Worm (Caenorhabditis elegans) whole organism, L4 larva: ENCODE data around the gene lin-15A.

Experiments
- Y48G9A.11 ChIP-seq: fragments of 200-800 bp; sonication (Bioruptor generic); IDR thresholded peaks from 2 replicates; pipeline ENCODE4 v1.3.6; 2022; ENCODE audit warnings: missing genetic modification reagents, missing genetic modification characterization, missing compliant biosample characterization
- ZK546.5 ChIP-seq, 2 experiments: sonication (generic microtip); optimal IDR thresholded peaks; 2 replicates each; lab custom pipeline; 2017; ENCODE audit warnings: missing biosample characterization in 2 of 2, missing genetic modification characterization in 2 of 2
- aha-1 ChIP-seq: fragments of 150-350 bp; peaks from one replicate; lab custom pipeline; 2014; ENCODE audit warnings: missing biosample characterization, missing genetic modification characterization
- ama-1 ChIP-seq: fragments of 150-350 bp; optimal IDR thresholded peaks from 2 replicates; lab custom pipeline; 2014; ENCODE audit warnings: inconsistent platforms, mixed read lengths
- arid-1 ChIP-seq: fragments of 200-800 bp; sonication (Bioruptor generic); conservative IDR thresholded peaks from 2 replicates; pipeline ENCODE4 v1.3.6; 2022; ENCODE audit warnings: missing genetic modification reagents, missing genetic modification characterization, missing compliant biosample characterization
- ceh-28 ChIP-seq: fragments of 150-350 bp; optimal IDR thresholded peaks from 2 replicates; lab custom pipeline; 2014; ENCODE audit warnings: missing biosample characterization, missing genetic modification reagents, missing genetic modification characterization
- cey-2 ChIP-seq: sonication (generic microtip); optimal IDR thresholded peaks from 3 replicates; lab custom pipeline; 2017; ENCODE audit warnings: missing genetic modification characterization, mild to moderate bottlenecking, missing compliant biosample characterization, antibody characterized with exemption, borderline replicate concordance; ENCODE audit not compliant: insufficient read depth
- ctbp-1 ChIP-seq: fragments of 200-800 bp; sonication (Bioruptor generic); IDR thresholded peaks from 2 replicates; pipeline ENCODE4 v1.3.6; 2022; ENCODE audit warnings: missing genetic modification reagents, missing genetic modification characterization, missing compliant biosample characterization
- daf-12 ChIP-seq: fragments of 150-350 bp; optimal IDR thresholded peaks from 2 replicates; lab custom pipeline; 2014; ENCODE audit warnings: missing biosample characterization, missing genetic modification reagents, missing genetic modification characterization
- daf-16 ChIP-seq, 3 experiments: sonication (generic microtip); optimal IDR thresholded peaks; 2 replicates each; lab custom pipeline; 2016 to 2017; ENCODE audit warnings: missing genetic modification characterization in 3 of 3, missing genetic modification reagents in 3 of 3, mild to moderate bottlenecking in 2 of 3, missing compliant biosample characterization in 2 of 3, missing biosample characterization in 1 of 3, moderate library complexity in 1 of 3
- dmd-8 ChIP-seq: fragments of 200-800 bp; sonication (Bioruptor generic); IDR thresholded peaks from 2 replicates; pipeline ENCODE4 v1.3.6; 2022; ENCODE audit warnings: missing genetic modification characterization, missing compliant biosample characterization
- dve-1 ChIP-seq: sonication (generic microtip); optimal IDR thresholded peaks from 2 replicates; lab custom pipeline; 2017; ENCODE audit warnings: antibody characterized with exemption, mild to moderate bottlenecking, missing genetic modification characterization, missing compliant biosample characterization; ENCODE audit not compliant: insufficient read depth
- egl-43 ChIP-seq: fragments of 200-800 bp; sonication (Bioruptor generic); IDR thresholded peaks from 2 replicates; pipeline ENCODE4 v1.3.6; 2022; ENCODE audit warnings: missing genetic modification reagents, missing genetic modification characterization, missing compliant biosample characterization
- gei-8 ChIP-seq: fragments of 200-800 bp; sonication (Bioruptor generic); optimal IDR thresholded peaks from 2 replicates; lab custom pipeline; 2018; ENCODE audit warnings: mild to moderate bottlenecking, missing genetic modification characterization, missing compliant biosample characterization
- hif-1 ChIP-seq, 2 experiments: sonication (generic microtip); optimal IDR thresholded peaks; 2 replicates each; lab custom pipeline; 2016 to 2017; ENCODE audit warnings: missing compliant biosample characterization in 2 of 2, missing genetic modification characterization in 2 of 2, missing genetic modification reagents in 2 of 2, missing genotype in 2 of 2, mild to moderate bottlenecking in 1 of 2
- hmg-1.1 ChIP-seq: fragments of 200-800 bp; sonication (Bioruptor generic); IDR thresholded peaks from 2 replicates; pipeline ENCODE4 v1.3.6; 2022; ENCODE audit warnings: missing genetic modification reagents, missing genetic modification characterization, missing compliant biosample characterization
- lin-1 ChIP-seq: fragments of 200-800 bp; sonication (Bioruptor generic); IDR thresholded peaks from 2 replicates; pipeline ENCODE4 v1.3.6; 2022; ENCODE audit warnings: missing genetic modification reagents, missing genetic modification characterization, missing compliant biosample characterization
- lin-38 ChIP-seq: fragments of 200-800 bp; sonication (Bioruptor generic); IDR thresholded peaks from 2 replicates; pipeline ENCODE4 v1.3.6; 2022; ENCODE audit warnings: missing genetic modification reagents, missing genetic modification characterization, missing compliant biosample characterization
- lir-3 ChIP-seq: sonication (generic microtip); optimal IDR thresholded peaks from 2 replicates; lab custom pipeline; 2016; ENCODE audit warnings: mild to moderate bottlenecking, missing genetic modification characterization, missing compliant biosample characterization
- madf-5 ChIP-seq, 2 experiments: fragments of 200-800 bp; sonication (Bioruptor generic); IDR thresholded peaks; 2 replicates each; pipeline ENCODE4 v1.3.6; 2022; ENCODE audit warnings: missing compliant biosample characterization in 2 of 2, missing genetic modification characterization in 2 of 2
- madf-9 ChIP-seq: fragments of 200-800 bp; sonication (Bioruptor generic); conservative IDR thresholded peaks from 2 replicates; pipeline ENCODE4 v1.3.6; 2022; ENCODE audit warnings: missing genetic modification reagents, missing genetic modification characterization, missing compliant biosample characterization
- mdl-1 ChIP-seq, 2 experiments: fragments of 150-350 bp in 1 of 2; sonication (generic microtip) in 1 of 2; optimal IDR thresholded peaks; 2 replicates each; lab custom pipeline; 2014 to 2017; ENCODE audit warnings: missing biosample characterization in 2 of 2, missing genetic modification characterization in 2 of 2
- mxl-2 ChIP-seq: fragments of 200-800 bp; sonication (Bioruptor generic); conservative IDR thresholded peaks from 2 replicates; pipeline ENCODE4 v1.3.6; 2022; ENCODE audit warnings: missing genetic modification reagents, missing genetic modification characterization, missing compliant biosample characterization
- nhr-10 ChIP-seq: fragments of 150-350 bp; optimal IDR thresholded peaks from 2 replicates; lab custom pipeline; 2014; ENCODE audit warnings: missing biosample characterization, missing genetic modification characterization
- nhr-11 ChIP-seq: fragments of 150-350 bp; optimal IDR thresholded peaks from 2 replicates; lab custom pipeline; 2014; ENCODE audit warnings: missing biosample characterization, missing genetic modification characterization
- nhr-42 ChIP-seq: fragments of 200-800 bp; sonication (Bioruptor generic); IDR thresholded peaks from 2 replicates; pipeline ENCODE4 v1.3.6; 2022; ENCODE audit warnings: missing genetic modification characterization, missing compliant biosample characterization
- nhr-6 ChIP-seq: fragments of 150-350 bp; optimal IDR thresholded peaks from 2 replicates; lab custom pipeline; 2014; ENCODE audit warnings: missing biosample characterization, missing genetic modification characterization
- nhr-76 ChIP-seq: fragments of 150-350 bp; optimal IDR thresholded peaks from 2 replicates; lab custom pipeline; 2014; ENCODE audit warnings: missing biosample characterization, missing genetic modification characterization
- pha-4 ChIP-seq, 2 experiments: fragments of 150-350 bp in 1 of 2; fragments of 200-800 bp in 1 of 2; sonication (Bioruptor generic) in 1 of 2; IDR thresholded peaks in 1 of 2; optimal IDR thresholded peaks in 1 of 2; 2 replicates each; pipeline versions ENCODE4 v1.3.6 to Lab custom; 2014 to 2022; ENCODE audit warnings: missing genetic modification characterization in 2 of 2, missing genetic modification reagents in 2 of 2, missing biosample characterization in 1 of 2, missing compliant biosample characterization in 1 of 2
- set-16 ChIP-seq: fragments of 200-800 bp; sonication (Bioruptor generic); IDR thresholded peaks from 2 replicates; pipeline ENCODE4 v1.3.6; 2022; ENCODE audit warnings: missing genetic modification reagents, missing genetic modification characterization, missing compliant biosample characterization
- snpc-1.2 ChIP-seq: fragments of 200-800 bp; sonication (Bioruptor generic); IDR thresholded peaks from 2 replicates; pipeline ENCODE4 v1.3.6; 2022; ENCODE audit warnings: missing genetic modification reagents, missing genetic modification characterization, missing compliant biosample characterization
- spr-1 ChIP-seq: sonication (generic microtip); optimal IDR thresholded peaks from 2 replicates; lab custom pipeline; 2016; ENCODE audit warnings: mild to moderate bottlenecking, missing genetic modification characterization, missing compliant biosample characterization
- spr-3 ChIP-seq: fragments of 200-800 bp; sonication (Bioruptor generic); optimal IDR thresholded peaks from 2 replicates; lab custom pipeline; 2018; ENCODE audit warnings: mild to moderate bottlenecking, missing genetic modification characterization, missing compliant biosample characterization
- unc-130 ChIP-seq: sonication (generic microtip); optimal IDR thresholded peaks from 2 replicates; lab custom pipeline; 2016; ENCODE audit warnings: missing genetic modification reagents, missing genetic modification characterization, missing compliant biosample characterization
- unc-39 ChIP-seq: sonication (generic microtip); optimal IDR thresholded peaks from 2 replicates; lab custom pipeline; 2017; ENCODE audit warnings: missing biosample characterization, missing genetic modification characterization
- vab-7 ChIP-seq: fragments of 200-800 bp; sonication (Bioruptor generic); IDR thresholded peaks from 2 replicates; pipeline ENCODE4 v1.3.6; 2022; ENCODE audit warnings: missing genetic modification reagents, missing genetic modification characterization, missing compliant biosample characterization
- zfp-2 ChIP-seq: sonication (generic microtip); optimal IDR thresholded peaks from 2 replicates; lab custom pipeline; 2016; ENCODE audit warnings: mild to moderate bottlenecking, missing genetic modification characterization, missing compliant biosample characterization
- zip-2 ChIP-seq: fragments of 150-350 bp; optimal IDR thresholded peaks from 2 replicates; lab custom pipeline; 2014; ENCODE audit warnings: missing biosample characterization, missing genetic modification characterization
- ztf-11 ChIP-seq: fragments of 150-350 bp; optimal IDR thresholded peaks from 2 replicates; lab custom pipeline; 2014; ENCODE audit warnings: missing biosample characterization, missing genetic modification characterization

lin-15A gene

DNA sequence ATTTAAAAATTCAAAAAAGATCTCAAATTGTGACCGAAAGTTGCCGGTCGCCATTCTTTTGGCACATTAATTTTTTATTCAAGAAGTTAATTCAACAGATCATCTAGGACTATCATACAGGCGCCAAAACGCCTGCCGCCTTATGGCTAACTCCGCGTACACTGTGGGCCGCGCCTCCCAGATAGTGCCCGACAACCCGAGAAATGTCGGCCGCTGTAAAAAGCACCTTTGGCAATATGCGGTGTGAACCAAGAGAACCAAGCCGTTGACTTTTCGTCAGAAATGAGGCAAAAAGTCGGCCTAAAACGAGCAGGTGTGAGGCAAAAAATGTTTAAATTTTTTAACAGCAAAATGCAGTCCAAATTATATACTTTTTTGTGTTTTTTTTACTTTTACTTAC is 27.5 kb downstream of the lin-15A start:
- TF ChIP-seq pha-4 (GFP tag; IDR thresholded peaks at IDR 0.05; lab: Robert Waterston, UW) (no peak), pha-4 (tag; optimal IDR thresholded peaks at IDR 0.05; lab: Kevin White, UChicago) (no peak), cey-2 (tag; lab: Kevin White, UChicago) (no peak), arid-1 (GFP tag; lab: Robert Waterston, UW) (no peak), Y48G9A.11 (GFP tag; lab: Robert Waterston, UW) (no peak), zfp-2 (no peak), ceh-28 (tag; lab: Kevin White, UChicago) (no peak), gei-8 (GFP tag; lab: Kevin White, UChicago) (no peak), spr-1 (no peak), daf-12 (tag; lab: Kevin White, UChicago) (no peak), hif-1 (tag; optimal IDR thresholded peaks at IDR 0.05; lab: Kevin White, UChicago) (no peak), madf-9 (no peak), set-16 (GFP tag; lab: Robert Waterston, UW) (no peak), dmd-8 (GFP tag; lab: Robert Waterston, UW) (no peak), egl-43 (GFP tag; lab: Robert Waterston, UW) (no peak), ZK546.5 (tag; optimal IDR thresholded peaks at IDR 0.05; lab: Kevin White, UChicago) (no peak), nhr-6 (no peak), dve-1 (tag; lab: Kevin White, UChicago) (no peak), madf-5 (GFP tag; IDR thresholded peaks at IDR 0.05; lab: Robert Waterston, UW) (no peak), ama-1 (lab: Kevin White, UChicago) (no peak), lir-3 (tag; lab: Kevin White, UChicago) (no peak)

DNA sequence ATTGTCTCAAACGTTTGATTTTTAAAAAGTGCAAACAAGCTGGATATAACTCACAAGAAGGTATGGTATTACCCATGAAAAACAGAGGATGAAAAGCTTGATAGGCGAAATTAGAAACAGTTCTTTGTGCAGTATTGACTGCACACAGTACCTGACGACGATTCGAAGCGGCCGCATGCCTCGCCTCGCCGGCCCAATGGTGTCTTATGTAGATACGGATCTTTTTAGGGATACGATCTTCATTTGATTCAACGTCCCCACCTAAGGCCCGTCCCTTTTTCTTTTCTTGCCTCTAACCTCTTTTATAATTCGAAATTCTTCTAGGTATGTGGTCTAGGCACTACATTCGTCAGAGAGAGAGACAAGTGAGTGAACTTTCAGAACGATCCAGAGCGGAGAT is 34.4 kb downstream of the lin-15A start, which contains the start of gene bus-17:
bus-17 (minus strand) TSS at position 208 of the 400 bp plus-strand sequence.
- TF ChIP-seq ctbp-1 (GFP tag; lab: Robert Waterston, UW) (no peak), mdl-1 (tag; optimal IDR thresholded peaks at IDR 0.05; lab: Kevin White, UChicago) (no peak), spr-3 (GFP tag; lab: Kevin White, UChicago) (no peak), nhr-42 (no peak), hmg-1.1 (no peak), lin-38 (GFP tag; lab: Robert Waterston, UW) (no peak), unc-130 (GFP tag; lab: Kevin White, UChicago) (no peak), nhr-11 (tag; lab: Kevin White, UChicago) (no peak), ztf-11 (tag; lab: Kevin White, UChicago) (no peak)

DNA sequence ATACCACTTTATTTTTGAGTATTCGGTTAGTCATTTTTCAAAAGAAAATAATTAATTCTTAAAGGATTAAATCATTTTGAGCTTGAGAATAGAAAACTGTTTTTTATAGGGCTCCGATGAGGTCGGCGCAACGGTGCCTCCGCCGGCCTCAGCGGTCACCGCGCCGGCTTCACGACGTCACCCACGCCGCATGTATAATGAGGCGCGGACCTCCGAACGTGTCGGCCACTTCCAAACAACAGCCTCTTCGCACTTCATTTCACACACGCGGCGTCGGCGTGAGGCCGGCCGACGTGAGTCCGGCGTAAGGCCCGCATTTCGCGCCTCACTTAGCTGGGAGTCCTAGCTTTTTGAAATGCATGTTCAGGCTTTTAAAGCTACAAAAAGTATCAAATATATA is 35.1 kb downstream of the lin-15A start:
- TF ChIP-seq vab-7 (GFP tag; lab: Robert Waterston, UW) (no peak), nhr-76 (tag; lab: Kevin White, UChicago) (no peak), ama-1 (lab: Kevin White, UChicago) (no peak), spr-1 (no peak), madf-9 (no peak), nhr-10 (tag; lab: Kevin White, UChicago) (no peak), lin-1 (no peak), pha-4 (GFP tag; IDR thresholded peaks at IDR 0.05; lab: Robert Waterston, UW) (no peak), pha-4 (tag; optimal IDR thresholded peaks at IDR 0.05; lab: Kevin White, UChicago) (no peak), aha-1 (peak; percentile 31), snpc-1.2 (GFP tag; lab: Robert Waterston, UW) (no peak), zip-2 (tag; lab: Kevin White, UChicago) (no peak), set-16 (GFP tag; lab: Robert Waterston, UW) (peak; percentile 89), mxl-2 (GFP tag; lab: Robert Waterston, UW) (no peak), unc-39 (no peak), daf-16 (GFP tag; optimal IDR thresholded peaks at IDR 0.05; lab: Kevin White, UChicago) (no peak), daf-16 (tag; optimal IDR thresholded peaks at IDR 0.05; lab: Kevin White, UChicago) (no peak)
- TF ChIP-seq, all 104 proteins: peak for 2
